Fruit fly (Drosophila melanogaster) whole organism, pupa: Measurements from ENCODE around the gene Tob.

Source experiments
- CG10348 ChIP-seq: fragments of 200-800 bp; sonication (Bioruptor generic); IDR thresholded peaks from 2 replicates; pipeline ENCODE4 v1.3.6; 2022; ENCODE audit warnings: missing biosample characterization, missing genetic modification characterization
- CG12605 ChIP-seq: fragments of 200-800 bp; sonication (Bioruptor generic); IDR thresholded peaks from 2 replicates; pipeline ENCODE4 v1.3.6; 2022; ENCODE audit warnings: missing biosample characterization, missing genetic modification characterization
- CG13204 ChIP-seq: fragments of 200-800 bp; sonication (Bioruptor generic); optimal IDR thresholded peaks from 2 replicates; lab custom pipeline; 2018; ENCODE audit warnings: missing biosample characterization, mild to moderate bottlenecking, missing genetic modification characterization, moderate library complexity
- CG14655 ChIP-seq: fragments of 200-800 bp; sonication (Bioruptor generic); optimal IDR thresholded peaks from 3 replicates; lab custom pipeline; 2017; ENCODE audit warnings: mild to moderate bottlenecking, missing biosample characterization, missing genetic modification reagents, missing genetic modification characterization
- CG15710 ChIP-seq: fragments of 200-800 bp; sonication (Bioruptor generic); optimal IDR thresholded peaks from 2 replicates; lab custom pipeline; 2018; ENCODE audit warnings: missing biosample characterization, mild to moderate bottlenecking, missing genetic modification characterization, moderate library complexity
- CG17806 ChIP-seq: fragments of 200-800 bp; sonication (Bioruptor generic); optimal IDR thresholded peaks from 2 replicates; lab custom pipeline; 2018; ENCODE audit warnings: missing biosample characterization, mild to moderate bottlenecking, missing genetic modification characterization, moderate library complexity
- CG32121 ChIP-seq: fragments of 200-800 bp; sonication (Bioruptor generic); IDR thresholded peaks from 2 replicates; pipeline ENCODE4 v1.3.6; 2022; ENCODE audit warnings: missing biosample characterization, missing genetic modification characterization
- CG34367 ChIP-seq: fragments of 200-800 bp; sonication (Bioruptor generic); optimal IDR thresholded peaks from 2 replicates; lab custom pipeline; 2018; ENCODE audit warnings: missing biosample characterization, mild to moderate bottlenecking, missing genetic modification characterization
- CG4496 ChIP-seq: fragments of 200-800 bp; sonication (Bioruptor generic); IDR thresholded peaks from 3 replicates; pipeline ENCODE4 v1.3.6; 2022; ENCODE audit warnings: missing biosample characterization, missing genetic modification characterization
- CG8159 ChIP-seq: fragments of 200-800 bp; sonication (Bioruptor generic); optimal IDR thresholded peaks from 3 replicates; lab custom pipeline; 2018; ENCODE audit warnings: missing biosample characterization, mild to moderate bottlenecking, missing genetic modification characterization, moderate library complexity
- CG8301 ChIP-seq: fragments of 200-800 bp; sonication (Bioruptor generic); optimal IDR thresholded peaks from 2 replicates; lab custom pipeline; 2018; ENCODE audit warnings: missing biosample characterization, mild to moderate bottlenecking, missing genetic modification characterization
- CG9948 ChIP-seq: fragments of 200-800 bp; sonication (Bioruptor generic); optimal IDR thresholded peaks from 2 replicates; lab custom pipeline; 2018; ENCODE audit warnings: missing biosample characterization, mild to moderate bottlenecking, missing genetic modification characterization, moderate library complexity
- D1 ChIP-seq: fragments of 200-800 bp; sonication (Bioruptor generic); optimal IDR thresholded peaks from 2 replicates; lab custom pipeline; 2018; ENCODE audit warnings: missing biosample characterization, mild to moderate bottlenecking, missing genetic modification characterization, moderate library complexity
- EcR ChIP-seq: fragments of 200-800 bp; sonication (Bioruptor generic); optimal IDR thresholded peaks from 3 replicates; lab custom pipeline; 2019; ENCODE audit warnings: missing biosample characterization, missing genetic modification characterization, mild to moderate bottlenecking, moderate library complexity, missing genetic modification reagents
- Ets98B ChIP-seq: fragments of 200-800 bp; sonication (Bioruptor generic); IDR thresholded peaks from 2 replicates; pipeline ENCODE4 v1.3.6; 2022; ENCODE audit warnings: missing biosample characterization, missing genetic modification characterization
- Pif1A ChIP-seq: fragments of 200-800 bp; sonication (Bioruptor generic); optimal IDR thresholded peaks from 3 replicates; lab custom pipeline; 2016; ENCODE audit warnings: missing biosample characterization, missing genetic modification characterization
- Pif1B ChIP-seq: fragments of 200-800 bp; sonication (Bioruptor generic); optimal IDR thresholded peaks from 3 replicates; lab custom pipeline; 2016; ENCODE audit warnings: missing biosample characterization, missing genetic modification characterization
- Snoo ChIP-seq: fragments of 200-800 bp; sonication (Bioruptor generic); optimal IDR thresholded peaks from 3 replicates; lab custom pipeline; 2017; ENCODE audit warnings: missing biosample characterization, mild to moderate bottlenecking, missing genetic modification characterization, inconsistent platforms
- fd96Ca ChIP-seq: fragments of 200-800 bp; sonication (Bioruptor generic); IDR thresholded peaks from 3 replicates; pipeline ENCODE4 v1.3.6; 2022; ENCODE audit warnings: missing biosample characterization, missing genetic modification characterization
- gl ChIP-seq: fragments of 200-800 bp; sonication (Bioruptor generic); optimal IDR thresholded peaks from 2 replicates; lab custom pipeline; 2018; ENCODE audit warnings: missing biosample characterization, mild to moderate bottlenecking, missing genetic modification characterization
- rn ChIP-seq: fragments of 200-800 bp; sonication (Bioruptor generic); IDR thresholded peaks from 2 replicates; pipeline ENCODE4 v1.3.6; 2022; ENCODE audit warnings: missing biosample characterization, missing genetic modification characterization

Tob gene

dm6 chrX:16102338-16103218 lies 11.3 kb upstream of the Tob start:
- TF ChIP-seq CG8159 (tag; lab: Kevin White, UChicago) (peak; percentile 8), Pif1A (GFP tag; lab: Kevin White, UChicago) (peak; percentile 30), Ets98B (GFP tag; lab: Robert Waterston, UW) (peak; percentile 14; the same call in 1 of the 2 replicates), CG8301 (tag; lab: Kevin White, UChicago) (no peak), gl (tag; lab: Kevin White, UChicago) (no peak), CG10348 (no peak), Snoo (peak; percentile 68), CG13204 (GFP tag; lab: Kevin White, UChicago) (no peak), Pif1B (GFP tag; lab: Kevin White, UChicago) (peak; percentile 52), CG4496 (GFP tag; lab: Robert Waterston, UW) (peak; percentile 12; the same call in 1 of the 3 replicates), CG12605 (GFP tag; lab: Robert Waterston, UW) (no peak)
- TF ChIP-seq, all 21 proteins: peak for 6

- TF ChIP-seq Pif1B (GFP tag; lab: Kevin White, UChicago) (no peak), CG9948 (tag; lab: Kevin White, UChicago) (no peak), CG15710 (tag; lab: Kevin White, UChicago) (no peak)
- TF ChIP-seq, all 21 proteins: peak for 0
Measured at dm6 chrX:16100726-16101351, 9.5 kb upstream of the Tob start.

dm6 chrX:16096488-16096887 lies 5.2 kb upstream of the Tob start:
- TF ChIP-seq CG8159 (tag; lab: Kevin White, UChicago) (peak; percentile 9), CG10348 (no peak), CG8301 (tag; lab: Kevin White, UChicago) (no peak), CG9948 (tag; lab: Kevin White, UChicago) (no peak), Ets98B (GFP tag; lab: Robert Waterston, UW) (no peak)

dm6 chrX:16092614-16093280 lies 1.5 kb upstream of the Tob start:
- TF ChIP-seq CG32121 (GFP tag; lab: Robert Waterston, UW), result peak; percentile 53
- no peak for TF ChIP-seq CG15710 (tag; lab: Kevin White, UChicago)
- TF ChIP-seq CG12605 (GFP tag; lab: Robert Waterston, UW), result 0 out of 2 replicates have a peak, but pooled peaks have one; percentile 26
- TF ChIP-seq Pif1A (GFP tag; lab: Kevin White, UChicago), result peak; percentile 36
- TF ChIP-seq Pif1B (GFP tag; lab: Kevin White, UChicago), result peak; percentile 17
- TF ChIP-seq CG4496 (GFP tag; lab: Robert Waterston, UW), result peak; percentile 74
- no peak for TF ChIP-seq CG9948 (tag; lab: Kevin White, UChicago)
- peak; percentile 54 for TF ChIP-seq EcR (GFP tag; lab: Kevin White, UChicago)
- peak; percentile 96 for TF ChIP-seq CG8159 (tag; lab: Kevin White, UChicago)
- no peak for TF ChIP-seq CG34367 (tag; lab: Kevin White, UChicago)
- peak; percentile 50; the same call in 1 of the 3 replicates for TF ChIP-seq fd96Ca (GFP tag; lab: Robert Waterston, UW)
- peak; percentile 8 for TF ChIP-seq CG8301 (tag; lab: Kevin White, UChicago)
- peak; percentile 10 for TF ChIP-seq CG17806 (tag; lab: Kevin White, UChicago)
- TF ChIP-seq D1 (tag; lab: Kevin White, UChicago), result no peak

- TF ChIP-seq CG10348 (peak; percentile 74), CG34367 (tag; lab: Kevin White, UChicago) (peak; percentile 45), CG4496 (GFP tag; lab: Robert Waterston, UW) (peak; percentile 96), CG8301 (tag; lab: Kevin White, UChicago) (peak; percentile 72), Pif1A (GFP tag; lab: Kevin White, UChicago) (peak; percentile 56), Ets98B (GFP tag; lab: Robert Waterston, UW) (peak; percentile 93), CG13204 (GFP tag; lab: Kevin White, UChicago) (no peak), CG14655 (GFP tag; lab: Kevin White, UChicago) (peak; percentile 66), CG12605 (GFP tag; lab: Robert Waterston, UW) (peak; percentile 83), CG32121 (GFP tag; lab: Robert Waterston, UW) (peak; percentile 89), Pif1B (GFP tag; lab: Kevin White, UChicago) (peak; percentile 47), CG9948 (tag; lab: Kevin White, UChicago) (peak; percentile 45), CG15710 (tag; lab: Kevin White, UChicago) (peak; percentile 61), CG17806 (tag; lab: Kevin White, UChicago) (peak; percentile 60), gl (tag; lab: Kevin White, UChicago) (no peak), CG8159 (tag; lab: Kevin White, UChicago) (peak; percentile 60), fd96Ca (GFP tag; lab: Robert Waterston, UW) (peak; percentile 85), EcR (GFP tag; lab: Kevin White, UChicago) (no peak), Snoo (peak; percentile 54), D1 (tag; lab: Kevin White, UChicago) (no peak), rn (GFP tag; lab: Robert Waterston, UW) (peak; percentile 68; the same call in 1 of the 2 replicates)
Measured at dm6 chrX:16090179-16091144, 833 bp downstream of the Tob start.
